Worm (Caenorhabditis elegans): Measurements from ENCODE around the gene rpb-8.

Gene rpb-8

ce11 chrIII:4962886-4963285, 45.1 kb upstream of the rpb-8 start, which contains the start of gene C27F2.9:
TSS of gene C27F2.9 (minus strand) at chrIII:4963044.
- TF ChIP-seq T26A8.4 (GFP tag; IDR thresholded peaks at IDR 0.05) (no peak; the same call in 1 of the 2 replicates), madf-9 (GFP tag; conservative IDR thresholded peaks at IDR 0.05) (no peak), jun-1 (tag; optimal IDR thresholded peaks at IDR 0.05) (no peak), nhr-77 (tag; optimal IDR thresholded peaks at IDR 0.05) (peak; percentile 52), mxl-2 (GFP tag; conservative IDR thresholded peaks at IDR 0.05) (no peak), hif-1 (tag; optimal IDR thresholded peaks at IDR 0.05) (peak; percentile 40 to 58), nhr-111 (GFP tag; optimal IDR thresholded peaks at IDR 0.05) (no peak), madf-5 (GFP tag; IDR thresholded peaks at IDR 0.05) (peak in 1 of 2 experiments; percentile 44; a peak in 1 of 4 replicates), Y48G9A.11 (GFP tag; IDR thresholded peaks at IDR 0.05) (no peak), F26F4.8 (GFP tag; conservative IDR thresholded peaks at IDR 0.05) (no peak), unc-62 (GFP tag; optimal IDR thresholded peaks at IDR 0.05 in 1 of 2) (peak in 1 of 2 experiments; percentile 98), unc-62 (tag; optimal IDR thresholded peaks at IDR 0.05) (no peak), nhr-41 (GFP tag; IDR thresholded peaks at IDR 0.05) (no peak), dmd-9 (GFP tag; IDR thresholded peaks at IDR 0.05) (peak; percentile 74; the same call in 1 of the 2 replicates), zag-1 (tag; optimal IDR thresholded peaks at IDR 0.05) (no peak), lir-3 (tag; optimal IDR thresholded peaks at IDR 0.05) (no peak), ctbp-1 (GFP tag; IDR thresholded peaks at IDR 0.05) (peak; percentile 32; the same call in 1 of the 2 replicates), hmg-1.1 (GFP tag; IDR thresholded peaks at IDR 0.05) (peak; percentile 82), ZK546.5 (tag; optimal IDR thresholded peaks at IDR 0.05) (no peak), attf-4 (tag; optimal IDR thresholded peaks at IDR 0.05) (no peak), dve-1 (tag; optimal IDR thresholded peaks at IDR 0.05; ENCODE audit: insufficient read depth) (peak; percentile 82), lin-1 (GFP tag; IDR thresholded peaks at IDR 0.05) (no peak), mdl-1 (tag; optimal IDR thresholded peaks at IDR 0.05) (peak in 1 of 2 experiments; percentile 2), sdz-12 (GFP tag; optimal IDR thresholded peaks at IDR 0.05) (no peak), aly-2 (tag; optimal IDR thresholded peaks at IDR 0.05) (no peak), lsy-2 (tag; optimal IDR thresholded peaks at IDR 0.05) (peak; percentile 56 to 92), set-16 (GFP tag; IDR thresholded peaks at IDR 0.05) (no peak), dmd-6 (GFP tag; IDR thresholded peaks at IDR 0.05) (peak; percentile 67), ces-1 (GFP tag; optimal IDR thresholded peaks at IDR 0.05) (no peak), unc-39 (tag; optimal IDR thresholded peaks at IDR 0.05) (no peak), nhr-25 (tag; optimal IDR thresholded peaks at IDR 0.05; ENCODE audit: borderline replicate concordance, insufficient read depth) (peak; percentile 70), zip-2 (tag; optimal IDR thresholded peaks at IDR 0.05) (peak; percentile 31), nhr-102 (tag; optimal IDR thresholded peaks at IDR 0.05) (peak; percentile 85), unc-130 (GFP tag; optimal IDR thresholded peaks at IDR 0.05) (peak; percentile 59), egl-43 (GFP tag; IDR thresholded peaks at IDR 0.05) (no peak), ZK337.2 (GFP tag; IDR thresholded peaks at IDR 0.05) (no peak), ztf-7 (tag; optimal IDR thresholded peaks at IDR 0.05) (peak; percentile 43), daf-8 (GFP tag; IDR thresholded peaks at IDR 0.05) (no peak), T20F7.1 (GFP tag; optimal IDR thresholded peaks at IDR 0.05) (peak; percentile 83), F49E8.2 (tag; optimal IDR thresholded peaks at IDR 0.05; ENCODE audit: borderline replicate concordance) (peak; percentile 19), zfp-3 (GFP tag; conservative IDR thresholded peaks at IDR 0.05) (0 out of 2 replicates have a peak, but pooled peaks have one; percentile 57), zfp-2 (tag; optimal IDR thresholded peaks at IDR 0.05) (no peak), duxl-1 (tag; optimal IDR thresholded peaks at IDR 0.05; ENCODE audit: poor library complexity) (peak; percentile 82), F10B5.3 (tag; optimal IDR thresholded peaks at IDR 0.05) (peak; percentile 56), saeg-2 (GFP tag; IDR thresholded peaks at IDR 0.05) (no peak), skn-1 (tag; optimal IDR thresholded peaks at IDR 0.05) (no peak), spr-3 (GFP tag; optimal IDR thresholded peaks at IDR 0.05) (no peak), mdt-29 (GFP tag; IDR thresholded peaks at IDR 0.05) (no peak), R02D3.7 (tag; optimal IDR thresholded peaks at IDR 0.05) (no peak), nhr-42 (GFP tag; IDR thresholded peaks at IDR 0.05) (peak; percentile 88), snpc-1.2 (GFP tag; IDR thresholded peaks at IDR 0.05) (no peak)

Measured in whole organism, L4 larva.